Fruit fly (Drosophila melanogaster): Measurements from ENCODE around the gene shop.

shop gene

DNA sequence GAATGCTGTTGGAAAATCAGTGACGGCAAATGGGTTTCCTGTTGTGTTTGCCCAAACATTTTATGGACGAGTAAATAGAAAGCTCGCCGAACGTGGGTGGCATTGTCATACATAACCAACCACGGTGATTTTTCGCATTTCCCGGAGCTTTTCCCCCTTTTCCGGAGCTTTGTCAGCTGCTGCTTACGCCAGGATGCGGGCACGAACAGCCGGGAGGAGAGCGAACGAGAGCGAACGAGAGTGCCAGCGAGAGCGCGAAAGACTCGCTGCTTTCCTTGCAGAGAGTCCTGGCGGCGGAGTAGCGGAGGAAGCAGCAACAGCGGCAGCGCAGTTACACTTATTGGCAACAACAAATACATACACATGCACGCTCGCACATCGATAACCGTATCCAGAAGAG is 42.0 kb downstream of the shop start, which contains the start of gene CG7058:
TSS of gene CG7058 (plus strand) at position 330 of the 400 bp plus-strand sequence.
- TF ChIP-seq EcR (GFP tag; optimal IDR thresholded peaks at IDR 0.05) (no peak), CG32121 (GFP tag; IDR thresholded peaks at IDR 0.05) (no peak), CG14655 (GFP tag; optimal IDR thresholded peaks at IDR 0.05) (no peak), gl (tag; optimal IDR thresholded peaks at IDR 0.05) (no peak), CG12605 (GFP tag; IDR thresholded peaks at IDR 0.05) (no peak), CG8159 (tag; optimal IDR thresholded peaks at IDR 0.05) (no peak), CG8301 (tag; optimal IDR thresholded peaks at IDR 0.05) (no peak), Ets98B (GFP tag; IDR thresholded peaks at IDR 0.05) (no peak), fd96Ca (GFP tag; IDR thresholded peaks at IDR 0.05) (no peak), CG9948 (tag; optimal IDR thresholded peaks at IDR 0.05) (no peak), CG15710 (tag; optimal IDR thresholded peaks at IDR 0.05) (no peak), CG34367 (tag; optimal IDR thresholded peaks at IDR 0.05) (no peak), D1 (tag; optimal IDR thresholded peaks at IDR 0.05) (no peak)

DNA sequence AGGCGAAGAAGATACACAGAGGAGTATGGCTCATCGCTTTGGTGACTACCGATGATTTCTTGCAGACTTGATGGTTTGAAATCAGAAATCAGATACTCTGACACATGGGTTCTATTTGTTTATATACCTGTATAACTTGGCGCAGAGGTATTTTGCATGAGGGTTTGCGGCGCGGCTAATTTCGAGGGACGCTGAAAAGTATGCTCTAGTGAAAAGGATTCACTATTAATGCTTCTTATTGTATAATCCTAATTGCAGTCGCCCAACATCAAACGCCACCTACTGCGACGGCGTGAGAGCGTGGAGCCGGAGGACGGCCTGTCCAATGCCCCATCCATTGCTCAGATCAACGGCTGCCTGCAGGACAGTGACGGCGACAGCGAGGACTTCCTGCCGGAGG is 43.3 kb downstream of the shop start:
- TF ChIP-seq CG17806 (tag; optimal IDR thresholded peaks at IDR 0.05) (no peak), CG4496 (GFP tag; IDR thresholded peaks at IDR 0.05) (no peak), CG14655 (GFP tag; optimal IDR thresholded peaks at IDR 0.05) (no peak), CG15710 (tag; optimal IDR thresholded peaks at IDR 0.05) (no peak), CG13204 (GFP tag; optimal IDR thresholded peaks at IDR 0.05) (no peak), Ets98B (GFP tag; IDR thresholded peaks at IDR 0.05) (no peak), CG8301 (tag; optimal IDR thresholded peaks at IDR 0.05) (no peak), Pif1B (GFP tag; optimal IDR thresholded peaks at IDR 0.05) (no peak), CG9948 (tag; optimal IDR thresholded peaks at IDR 0.05) (no peak), CG12605 (GFP tag; IDR thresholded peaks at IDR 0.05) (no peak), CG10348 (GFP tag; IDR thresholded peaks at IDR 0.05) (no peak)

DNA sequence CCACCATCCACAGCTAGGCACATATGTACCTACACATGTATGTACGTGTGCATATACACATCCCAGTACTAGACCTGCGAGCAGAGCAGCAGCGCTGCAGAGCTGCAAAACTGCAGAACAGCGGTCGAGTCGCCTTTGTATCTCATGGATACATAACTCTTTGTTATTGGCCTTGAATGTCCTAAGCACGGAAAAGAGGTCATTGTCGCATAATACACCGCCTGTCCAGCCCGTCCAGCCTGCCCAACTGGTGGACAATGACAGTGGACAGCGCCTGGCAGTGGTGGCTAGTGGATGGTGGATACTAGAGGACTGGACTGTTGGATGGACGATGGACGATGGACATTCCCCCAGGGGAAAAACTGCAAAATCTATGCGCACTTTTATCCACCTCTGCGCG is 47.1 kb downstream of the shop start:
- TF ChIP-seq Snoo (tag; optimal IDR thresholded peaks at IDR 0.05) (no peak), EcR (GFP tag; optimal IDR thresholded peaks at IDR 0.05) (peak; percentile 89)

DNA sequence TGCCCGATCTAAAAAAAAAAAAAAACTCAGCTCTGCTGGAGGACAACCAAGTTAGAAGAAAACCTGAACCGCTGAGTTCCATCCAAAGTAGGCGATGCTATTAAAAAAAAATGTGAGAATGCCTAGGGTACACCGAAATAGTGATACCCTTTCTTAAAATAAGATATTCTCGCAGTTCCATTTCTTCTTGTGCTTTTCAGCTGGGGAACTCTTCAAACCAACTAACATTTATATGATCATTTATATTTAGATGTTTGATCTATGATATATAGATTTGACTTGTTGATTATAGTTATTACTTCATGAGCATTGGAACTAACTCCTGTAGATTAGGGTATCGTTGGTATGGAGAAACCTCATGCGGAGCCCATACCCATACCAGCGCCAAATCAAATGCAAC is 48.2 kb downstream of the shop start:
- TF ChIP-seq rn (GFP tag; IDR thresholded peaks at IDR 0.05) (no peak), CG14655 (GFP tag; optimal IDR thresholded peaks at IDR 0.05) (peak; percentile 85), Pif1B (GFP tag; optimal IDR thresholded peaks at IDR 0.05) (peak; percentile 50), CG12605 (GFP tag; IDR thresholded peaks at IDR 0.05) (peak; percentile 29; the same call in 1 of the 2 replicates), Snoo (tag; optimal IDR thresholded peaks at IDR 0.05) (no peak), CG8301 (tag; optimal IDR thresholded peaks at IDR 0.05) (peak; percentile 74), CG8159 (tag; optimal IDR thresholded peaks at IDR 0.05) (peak; percentile 59), CG17806 (tag; optimal IDR thresholded peaks at IDR 0.05) (peak; percentile 68), CG34367 (tag; optimal IDR thresholded peaks at IDR 0.05) (peak; percentile 65), CG9948 (tag; optimal IDR thresholded peaks at IDR 0.05) (peak; percentile 81), fd96Ca (GFP tag; IDR thresholded peaks at IDR 0.05) (peak; percentile 13; the same call in 1 of the 3 replicates), CG15710 (tag; optimal IDR thresholded peaks at IDR 0.05) (peak; percentile 52), gl (tag; optimal IDR thresholded peaks at IDR 0.05) (peak; percentile 14), CG4496 (GFP tag; IDR thresholded peaks at IDR 0.05) (peak; percentile 58), Pif1A (GFP tag; optimal IDR thresholded peaks at IDR 0.05) (peak; percentile 57), CG10348 (GFP tag; IDR thresholded peaks at IDR 0.05) (no peak)

DNA sequence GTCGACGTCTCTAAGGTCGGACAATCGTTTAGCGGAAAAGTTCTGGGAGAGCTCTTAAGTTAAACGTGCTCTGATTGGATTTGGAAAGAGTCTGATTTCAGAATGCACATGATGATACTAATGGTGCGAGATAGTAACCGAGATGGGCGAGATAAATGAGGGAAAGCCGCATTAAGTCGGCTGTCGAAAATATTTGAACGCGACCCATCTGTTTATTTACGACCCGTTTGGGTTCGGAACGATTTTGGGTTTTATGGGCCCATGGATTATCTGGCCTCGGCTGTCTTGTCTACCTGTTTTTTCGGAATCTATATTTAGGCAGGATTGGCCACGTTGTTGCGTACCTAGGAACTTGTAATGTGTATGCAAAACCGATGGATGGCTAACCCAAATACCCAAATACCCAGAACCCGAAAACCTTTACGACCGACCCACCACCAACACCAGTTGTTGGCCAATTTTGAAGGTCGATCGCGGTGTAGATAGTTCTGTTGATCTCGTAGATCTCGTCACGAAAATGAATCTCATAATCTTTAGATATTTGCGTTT is 49.0 kb downstream of the shop start:
- TF ChIP-seq EcR (GFP tag; optimal IDR thresholded peaks at IDR 0.05) (no peak), CG13204 (GFP tag; optimal IDR thresholded peaks at IDR 0.05) (no peak), Ets98B (GFP tag; IDR thresholded peaks at IDR 0.05) (no peak), CG4496 (GFP tag; IDR thresholded peaks at IDR 0.05) (no peak), gl (tag; optimal IDR thresholded peaks at IDR 0.05) (no peak), fd96Ca (GFP tag; IDR thresholded peaks at IDR 0.05) (no peak), CG15710 (tag; optimal IDR thresholded peaks at IDR 0.05) (no peak)

DNA sequence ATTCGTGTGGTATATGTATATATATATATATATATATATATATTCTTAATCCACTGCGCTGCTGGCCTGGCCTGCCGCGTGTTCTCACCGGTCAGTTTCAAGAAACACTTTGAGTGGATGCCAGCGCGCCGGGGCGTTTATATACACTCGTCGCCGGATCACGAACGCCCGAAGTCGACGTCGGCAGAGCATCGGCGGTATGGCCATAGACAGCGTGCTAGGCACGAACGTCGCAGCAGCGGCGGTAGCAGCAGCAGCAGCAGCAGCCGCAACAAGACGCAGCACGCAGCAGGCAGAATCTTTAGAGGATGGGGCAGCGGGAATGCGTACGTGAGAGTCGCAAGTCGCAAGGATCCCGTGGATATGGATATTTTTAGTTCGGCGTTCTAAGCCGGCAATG is 50.8 kb downstream of the shop start, which contains the start of gene bnb:
TSS of gene bnb (minus strand) at position 121 of the 400 bp plus-strand sequence.
- TF ChIP-seq fd96Ca (GFP tag; IDR thresholded peaks at IDR 0.05) (no peak), gl (tag; optimal IDR thresholded peaks at IDR 0.05) (no peak), CG13204 (GFP tag; optimal IDR thresholded peaks at IDR 0.05) (peak; percentile 66), CG4496 (GFP tag; IDR thresholded peaks at IDR 0.05) (0 out of 3 replicates have a peak, but pooled peaks have one; percentile 24), EcR (GFP tag; optimal IDR thresholded peaks at IDR 0.05) (no peak)

All from whole organism, pupa.